Worm (Caenorhabditis elegans) whole organism, L3 larva: ENCODE measurements around the gene K04G11.1.

ENCODE experiments used
- R02D3.7 ChIP-seq: fragments of 150-350 bp; optimal IDR thresholded peaks from 2 replicates; lab custom pipeline; 2014; ENCODE audit warnings: missing biosample characterization, missing genetic modification characterization
- ama-1 ChIP-seq: fragments of 150-350 bp; optimal IDR thresholded peaks from 2 replicates; lab custom pipeline; 2018
- egl-5 ChIP-seq: fragments of 150-350 bp; optimal IDR thresholded peaks from 2 replicates; lab custom pipeline; 2017; ENCODE audit warnings: missing biosample characterization, missing genetic modification reagents, missing genetic modification characterization, inconsistent platforms
- hmg-11 ChIP-seq: sonication (generic microtip); optimal IDR thresholded peaks from 2 replicates; lab custom pipeline; 2016; ENCODE audit warnings: missing genetic modification characterization, missing compliant biosample characterization
- nhr-11 ChIP-seq: fragments of 150-350 bp; optimal IDR thresholded peaks from 2 replicates; lab custom pipeline; 2014; ENCODE audit warnings: missing biosample characterization, missing genetic modification characterization
- pha-4 ChIP-seq: fragments of 150-350 bp; optimal IDR thresholded peaks from 2 replicates; lab custom pipeline; 2014; ENCODE audit warnings: missing biosample characterization, missing genetic modification reagents, missing genetic modification characterization
- skn-1 ChIP-seq: fragments of 150-350 bp; optimal IDR thresholded peaks from 2 replicates; lab custom pipeline; 2014; ENCODE audit warnings: missing biosample characterization, missing genetic modification characterization
- tbx-2 ChIP-seq: sonication (generic microtip); optimal IDR thresholded peaks from 2 replicates; lab custom pipeline; 2016; ENCODE audit warnings: mild to moderate bottlenecking, missing genetic modification characterization, missing compliant biosample characterization
- ztf-11 ChIP-seq: fragments of 150-350 bp; optimal IDR thresholded peaks from 2 replicates; lab custom pipeline; 2014; ENCODE audit warnings: missing biosample characterization, missing genetic modification characterization

ce11 chrX:14303078-14303477 is 32.2 kb upstream of the K04G11.1 start, which contains the start of gene C11H1.5:
- no peak for TF ChIP-seq skn-1 (tag; lab: Kevin White, UChicago)
- no peak for TF ChIP-seq ztf-11
- no peak for TF ChIP-seq R02D3.7 (tag; lab: Kevin White, UChicago)
- TF ChIP-seq nhr-11 (tag; lab: Kevin White, UChicago): no peak
- no peak for TF ChIP-seq egl-5 (tag; lab: Kevin White, UChicago)
- no peak for TF ChIP-seq hmg-11 (tag; lab: Kevin White, UChicago)
- no peak for TF ChIP-seq pha-4
- TF ChIP-seq ama-1: no peak
- no peak for TF ChIP-seq tbx-2 (tag; lab: Kevin White, UChicago)
